Fruit fly (Drosophila melanogaster) whole organism, embryonic: Measurements from ENCODE around the gene CG10343.
A peak's percentile ranks its signal among the peaks of the same experiment; 100 is the strongest.

Experiments used
- CG11247 ChIP-seq: fragments of 200-800 bp; sonication (Bioruptor generic); IDR thresholded peaks from 2 replicates; pipeline ENCODE4 v1.3.6; 2022; ENCODE audit warnings: missing biosample characterization, missing genetic modification characterization
- CG11560 ChIP-seq: fragments of 200-800 bp; sonication (Bioruptor generic); IDR thresholded peaks from 3 replicates; pipeline ENCODE4 v1.3.6; 2022; ENCODE audit warnings: missing biosample characterization, missing genetic modification characterization
- CG11695 ChIP-seq: fragments of 200-800 bp; sonication (Bioruptor generic); IDR thresholded peaks from 3 replicates; pipeline ENCODE4 v1.3.6; 2022; ENCODE audit warnings: missing biosample characterization, missing genetic modification characterization
- CG11696 ChIP-seq: fragments of 200-800 bp; sonication (Bioruptor generic); IDR thresholded peaks from 2 replicates; pipeline ENCODE4 v1.3.6; 2022; ENCODE audit warnings: missing biosample characterization, missing genetic modification characterization
- CG13624 ChIP-seq: fragments of 200-800 bp; sonication (Bioruptor generic); optimal IDR thresholded peaks from 2 replicates; lab custom pipeline; 2016; ENCODE audit warnings: missing biosample characterization, missing genetic modification characterization
- CG14710 ChIP-seq: fragments of 200-800 bp; sonication (Bioruptor generic); optimal IDR thresholded peaks from 3 replicates; lab custom pipeline; 2019; ENCODE audit warnings: missing biosample characterization, mild to moderate bottlenecking, missing genetic modification characterization, moderate library complexity
- CG15269 ChIP-seq: fragments of 200-800 bp; sonication (Bioruptor generic); optimal IDR thresholded peaks from 2 replicates; lab custom pipeline; 2018; ENCODE audit warnings: missing biosample characterization, mild to moderate bottlenecking, missing genetic modification characterization, moderate library complexity
- CG16813 ChIP-seq: fragments of 200-800 bp; sonication (Bioruptor generic); IDR thresholded peaks from 3 replicates; pipeline ENCODE4 v1.3.6; 2022; ENCODE audit warnings: missing biosample characterization, missing genetic modification characterization; ENCODE audit not compliant: partially characterized antibody
- CG17912 ChIP-seq: fragments of 200-800 bp; sonication (Bioruptor generic); optimal IDR thresholded peaks from 2 replicates; lab custom pipeline; 2018; ENCODE audit warnings: missing biosample characterization, mild to moderate bottlenecking, missing genetic modification characterization
- CG2678 ChIP-seq: fragments of 200-800 bp; sonication (Bioruptor generic); optimal IDR thresholded peaks from 3 replicates; lab custom pipeline; 2019; ENCODE audit warnings: missing biosample characterization, mild to moderate bottlenecking, missing genetic modification characterization, moderate library complexity
- CG30020 ChIP-seq: fragments of 200-800 bp; optimal IDR thresholded peaks from 2 replicates; lab custom pipeline; 2019; ENCODE audit warnings: missing biosample characterization, mild to moderate bottlenecking, missing genetic modification characterization, moderate library complexity
- CG30403 ChIP-seq: fragments of 200-800 bp; sonication (Bioruptor generic); optimal IDR thresholded peaks from 3 replicates; lab custom pipeline; 2016; ENCODE audit warnings: missing biosample characterization, missing genetic modification characterization
- CG4360 ChIP-seq: fragments of 200-800 bp; sonication (Bioruptor generic); IDR thresholded peaks from 2 replicates; pipeline ENCODE4 v1.3.6; 2022; ENCODE audit warnings: missing biosample characterization, missing genetic modification characterization
- CG5180 ChIP-seq: fragments of 200-800 bp; sonication (Bioruptor generic); optimal IDR thresholded peaks from 3 replicates; lab custom pipeline; 2017; ENCODE audit warnings: missing biosample characterization, missing genetic modification characterization, mild to moderate bottlenecking, moderate library complexity, missing genetic modification reagents
- CG6175 ChIP-seq: fragments of 200-800 bp; sonication (Bioruptor generic); IDR thresholded peaks from 3 replicates; pipeline ENCODE4 v1.3.6; 2022; ENCODE audit warnings: missing biosample characterization, missing genetic modification characterization
- CG8765 ChIP-seq: fragments of 200-800 bp; sonication (Bioruptor generic); IDR thresholded peaks from 2 replicates; pipeline ENCODE4 v1.3.6; 2022; ENCODE audit warnings: missing biosample characterization, missing genetic modification characterization
- Fer1 ChIP-seq: fragments of 200-800 bp; sonication (Bioruptor generic); optimal IDR thresholded peaks from 2 replicates; lab custom pipeline; 2017; ENCODE audit warnings: missing biosample characterization, mild to moderate bottlenecking, missing genetic modification characterization
- Hr78 ChIP-seq, 2 experiments: fragments of 200-800 bp in 1 of 2; fragments of >200 bp in 1 of 2; sonication (Bioruptor generic) in 1 of 2; optimal IDR thresholded peaks; 2 replicates each; lab custom pipeline; 2017 to 2019; ENCODE audit warnings: missing biosample characterization in 2 of 2, missing genetic modification characterization in 2 of 2, mild to moderate bottlenecking in 1 of 2, moderate library complexity in 1 of 2
- MBD-R2 ChIP-seq: fragments of 200-800 bp; sonication (Bioruptor generic); IDR thresholded peaks from 2 replicates; pipeline ENCODE4 v1.3.6; 2022; ENCODE audit warnings: missing biosample characterization, missing genetic modification characterization
- Nf-YC ChIP-seq: fragments of 200-800 bp; optimal IDR thresholded peaks from 3 replicates; lab custom pipeline; 2019; ENCODE audit warnings: missing biosample characterization, mild to moderate bottlenecking, missing genetic modification characterization, moderate library complexity
- NfI ChIP-seq: fragments of 200-800 bp; sonication (Bioruptor generic); optimal IDR thresholded peaks from 3 replicates; lab custom pipeline; 2018; ENCODE audit warnings: missing biosample characterization, mild to moderate bottlenecking, missing genetic modification characterization, moderate library complexity
- Ravus ChIP-seq: fragments of 200-800 bp; sonication (Bioruptor generic); IDR thresholded peaks from 2 replicates; pipeline ENCODE4 v1.3.6; 2022; ENCODE audit warnings: missing biosample characterization, missing genetic modification characterization
- Rfx ChIP-seq: fragments of 200-800 bp; sonication (Bioruptor generic); IDR thresholded peaks from 2 replicates; pipeline ENCODE4 v1.3.6; 2022; ENCODE audit warnings: missing biosample characterization, missing genetic modification characterization
- ab ChIP-seq: fragments of 200-800 bp; sonication (Bioruptor generic); optimal IDR thresholded peaks from 2 replicates; lab custom pipeline; 2016; ENCODE audit warnings: missing biosample characterization, missing genetic modification characterization
- abd-A ChIP-seq: fragments of 200-800 bp; sonication (Bioruptor generic); optimal IDR thresholded peaks from 3 replicates; lab custom pipeline; 2019; ENCODE audit warnings: missing biosample characterization, mild to moderate bottlenecking, missing genetic modification characterization, moderate library complexity
- ato ChIP-seq: fragments of 200-800 bp; sonication (Bioruptor generic); IDR thresholded peaks from 2 replicates; pipeline ENCODE4 v1.3.6; 2022; ENCODE audit warnings: missing biosample characterization, missing genetic modification characterization; ENCODE audit not compliant: partially characterized antibody
- cato ChIP-seq: fragments of 200-800 bp; sonication (Bioruptor generic); optimal IDR thresholded peaks from 2 replicates; lab custom pipeline; 2016; ENCODE audit warnings: missing biosample characterization, missing genetic modification characterization, borderline replicate concordance
- cwo ChIP-seq: fragments of 200-800 bp; sonication (Bioruptor generic); optimal IDR thresholded peaks from 3 replicates; lab custom pipeline; 2017; ENCODE audit warnings: missing biosample characterization, missing genetic modification characterization, mild to moderate bottlenecking, moderate library complexity, missing genetic modification reagents
- danr ChIP-seq: fragments of 200-800 bp; sonication (Bioruptor generic); IDR thresholded peaks from 2 replicates; pipeline ENCODE4 v1.3.6; 2022; ENCODE audit warnings: missing biosample characterization, missing genetic modification characterization
- dpn ChIP-seq, 2 experiments: fragments of 200-800 bp; sonication (Bioruptor generic); optimal IDR thresholded peaks; 3 replicates each; lab custom pipeline; 2016; ENCODE audit warnings: missing biosample characterization in 2 of 2, missing genetic modification characterization in 2 of 2
- ems ChIP-seq: fragments of 200-800 bp; sonication (Bioruptor generic); optimal IDR thresholded peaks from 3 replicates; lab custom pipeline; 2016; ENCODE audit warnings: missing biosample characterization, missing genetic modification characterization
- en ChIP-seq: fragments of 200-800 bp; sonication (Bioruptor generic); optimal IDR thresholded peaks from 2 replicates; lab custom pipeline; 2016; ENCODE audit warnings: missing biosample characterization, missing genetic modification characterization
- esg ChIP-seq: fragments of 200-800 bp; sonication (Bioruptor generic); conservative IDR thresholded peaks from 2 replicates; pipeline ENCODE4 v1.3.6; 2022; ENCODE audit warnings: missing biosample characterization, missing genetic modification characterization
- gsb ChIP-seq: fragments of 200-800 bp; sonication (Bioruptor generic); IDR thresholded peaks from 2 replicates; pipeline ENCODE4 v1.3.6; 2022; ENCODE audit warnings: missing biosample characterization, missing genetic modification characterization
- gsb-n ChIP-seq: fragments of 200-800 bp; sonication (Bioruptor generic); optimal IDR thresholded peaks from 3 replicates; lab custom pipeline; 2018; ENCODE audit warnings: missing biosample characterization, mild to moderate bottlenecking, missing genetic modification characterization
- h ChIP-seq: fragments of >200 bp; optimal IDR thresholded peaks from 2 replicates; lab custom pipeline; 2017
- ham ChIP-seq: fragments of 200-800 bp; sonication (Bioruptor generic); IDR thresholded peaks from 2 replicates; pipeline ENCODE4 v1.3.6; 2022; ENCODE audit warnings: missing biosample characterization, missing genetic modification characterization
- insv ChIP-seq, 2 experiments: fragments of 200-800 bp; sonication (Bioruptor generic); optimal IDR thresholded peaks; 3 replicates each; lab custom pipeline; 2016 to 2018; ENCODE audit warnings: missing biosample characterization in 2 of 2, missing genetic modification characterization in 2 of 2
- mam ChIP-seq: fragments of 200-800 bp; sonication (Bioruptor generic); optimal IDR thresholded peaks from 3 replicates; lab custom pipeline; 2016; ENCODE audit warnings: missing biosample characterization, missing genetic modification characterization
- org-1 ChIP-seq: fragments of 200-800 bp; sonication (Bioruptor generic); optimal IDR thresholded peaks from 2 replicates; lab custom pipeline; 2017; ENCODE audit warnings: missing biosample characterization, missing genetic modification characterization
- pan ChIP-seq, 4 experiments: fragments of >200 bp in 3 of 4; fragments of 200-800 bp in 1 of 4; sonication (Bioruptor generic) in 1 of 4; optimal IDR thresholded peaks in 3 of 4; IDR thresholded peaks in 1 of 4; 2 replicates each; pipeline versions ENCODE4 v1.3.6 to Lab custom; 2017 to 2022; ENCODE audit warnings: missing biosample characterization in 2 of 4, missing genetic modification characterization in 2 of 4, mixed read lengths in 1 of 4
- repo ChIP-seq: fragments of 200-800 bp; sonication (Bioruptor generic); optimal IDR thresholded peaks from 2 replicates; lab custom pipeline; 2016; ENCODE audit warnings: missing biosample characterization, missing genetic modification characterization
- row ChIP-seq: fragments of 200-800 bp; sonication (Bioruptor generic); IDR thresholded peaks from 3 replicates; pipeline ENCODE4 v1.3.6; 2022; ENCODE audit warnings: missing biosample characterization, missing genetic modification characterization
- seq ChIP-seq: fragments of 200-800 bp; sonication (Bioruptor generic); IDR thresholded peaks from 2 replicates; pipeline ENCODE4 v1.3.6; 2022; ENCODE audit warnings: missing biosample characterization, missing genetic modification characterization
- shn ChIP-seq: fragments of 200-800 bp; sonication (Bioruptor generic); optimal IDR thresholded peaks from 3 replicates; lab custom pipeline; 2016; ENCODE audit warnings: missing biosample characterization, missing genetic modification characterization
- sr ChIP-seq: fragments of 200-800 bp; sonication (Bioruptor generic); IDR thresholded peaks from 3 replicates; pipeline ENCODE4 v1.3.6; 2022; ENCODE audit warnings: missing biosample characterization, missing genetic modification characterization
- ssp ChIP-seq: fragments of 200-800 bp; sonication (Bioruptor generic); IDR thresholded peaks from 2 replicates; pipeline ENCODE4 v1.3.6; 2022; ENCODE audit warnings: missing biosample characterization, missing genetic modification characterization
- sug ChIP-seq: fragments of 200-800 bp; optimal IDR thresholded peaks from 2 replicates; lab custom pipeline; 2019; ENCODE audit warnings: missing biosample characterization, mild to moderate bottlenecking, missing genetic modification characterization, moderate library complexity
- tgo ChIP-seq: fragments of 200-800 bp; sonication (Bioruptor generic); IDR thresholded peaks from 3 replicates; pipeline ENCODE4 v1.3.6; 2022; ENCODE audit warnings: missing biosample characterization, missing genetic modification characterization
- vnd ChIP-seq: fragments of 200-800 bp; sonication (Bioruptor generic); IDR thresholded peaks from 3 replicates; pipeline ENCODE4 v1.3.6; 2022; ENCODE audit warnings: missing biosample characterization, missing genetic modification characterization; ENCODE audit not compliant: partially characterized antibody

The CG10343 gene

DNA sequence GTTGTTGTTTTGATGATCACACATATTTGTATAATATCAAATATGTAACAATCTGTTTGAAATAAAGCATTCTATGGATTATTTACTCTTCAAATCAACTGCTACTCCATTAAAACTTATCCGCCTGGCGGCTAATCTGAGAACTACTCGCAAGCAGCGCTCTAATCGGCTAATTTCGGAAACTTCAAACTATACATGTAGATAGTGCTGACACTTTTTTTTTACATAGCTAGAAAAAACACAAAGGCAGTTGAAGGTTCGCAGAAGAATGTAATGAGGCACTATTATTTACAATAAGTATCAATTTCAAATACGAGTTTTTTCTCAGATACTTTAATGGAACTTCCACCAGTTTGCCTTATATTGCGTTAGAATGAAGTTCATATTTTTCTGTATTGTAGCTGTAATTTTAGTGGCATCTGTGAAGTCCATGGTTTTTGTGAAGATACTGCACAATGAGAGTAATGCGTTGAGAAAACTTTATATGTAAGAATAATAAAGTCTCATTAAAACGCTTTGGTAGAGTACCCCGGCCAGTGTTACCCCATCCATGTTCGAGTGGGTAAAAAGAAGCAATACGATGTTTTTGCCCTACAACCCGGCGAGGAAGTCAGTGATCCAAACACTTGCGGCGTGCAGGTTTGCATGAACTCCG is 37.2 kb upstream of the CG10343 start (continued):
- TF ChIP-seq abd-A (tag; lab: Kevin White, UChicago): no peak
- TF ChIP-seq gsb: no peak
- TF ChIP-seq cato: no peak
- 0 out of 3 replicates have a peak, but pooled peaks have one; percentile 25 for TF ChIP-seq vnd (GFP tag; lab: Robert Waterston, UW)
- TF ChIP-seq CG4360 (GFP tag; lab: Robert Waterston, UW): no peak
- peak; percentile 45 for TF ChIP-seq ssp (GFP tag; lab: Robert Waterston, UW)
- TF ChIP-seq ems: peak; percentile 31
- TF ChIP-seq tgo: peak; percentile 50
- TF ChIP-seq CG14710 (tag; lab: Kevin White, UChicago): peak; percentile 92
- TF ChIP-seq insv (GFP tag; optimal IDR thresholded peaks at IDR 0.05; lab: Kevin White, UChicago): peak in 1 of 2 experiments; percentile 39
- peak; percentile 48 for TF ChIP-seq mam (GFP tag; lab: Kevin White, UChicago)
- TF ChIP-seq gsb-n (tag; lab: Kevin White, UChicago): no peak
- TF ChIP-seq pan (optimal IDR thresholded peaks at IDR 0.05; lab: Kevin White, UChicago): no peak
- no peak for TF ChIP-seq pan (GFP tag; optimal IDR thresholded peaks at IDR 0.05 in 1 of 2, IDR thresholded peaks at IDR 0.05 in 1 of 2)
- TF ChIP-seq CG30403 (GFP tag; lab: Kevin White, UChicago): peak; percentile 60
- TF ChIP-seq row (GFP tag; lab: Robert Waterston, UW): peak; percentile 52
- no peak for TF ChIP-seq ato (GFP tag; lab: Robert Waterston, UW)
- TF ChIP-seq ham (GFP tag; lab: Robert Waterston, UW): no peak
- TF ChIP-seq sr (GFP tag; lab: Robert Waterston, UW): no peak
- peak; percentile 80 for TF ChIP-seq Rfx (GFP tag; lab: Robert Waterston, UW)
- TF ChIP-seq ab: no peak
- TF ChIP-seq danr: no peak
- no peak for TF ChIP-seq CG6175 (GFP tag; lab: Robert Waterston, UW)
- TF ChIP-seq Ravus (GFP tag; lab: Robert Waterston, UW): no peak
- no peak for TF ChIP-seq CG17912 (GFP tag; lab: Kevin White, UChicago)
- no peak for TF ChIP-seq Nf-YC (tag; lab: Kevin White, UChicago)
- no peak for TF ChIP-seq org-1 (GFP tag; lab: Kevin White, UChicago)
- TF ChIP-seq CG2678 (tag; lab: Kevin White, UChicago): no peak
- TF ChIP-seq CG13624: peak; percentile 64
- TF ChIP-seq CG8765 (GFP tag; lab: Robert Waterston, UW): no peak
- no peak for TF ChIP-seq h
- peak; percentile 57 for TF ChIP-seq NfI
- TF ChIP-seq CG15269 (tag; lab: Kevin White, UChicago): no peak
- TF ChIP-seq CG30020 (tag; lab: Kevin White, UChicago): no peak
- no peak for TF ChIP-seq CG5180 (GFP tag; lab: Kevin White, UChicago)
- no peak for TF ChIP-seq sug (tag; lab: Kevin White, UChicago)
- TF ChIP-seq CG16813 (GFP tag; lab: Robert Waterston, UW): peak; percentile 57; the same call in 2 of the 3 replicates
- TF ChIP-seq Fer1: no peak
- TF ChIP-seq seq (GFP tag; lab: Robert Waterston, UW): no peak
- peak; percentile 52 for TF ChIP-seq MBD-R2 (GFP tag; lab: Robert Waterston, UW)
- TF ChIP-seq CG11247: peak; percentile 82
- TF ChIP-seq CG11560 (tag; lab: Robert Waterston, UW): no peak
- no peak for TF ChIP-seq cwo
- TF ChIP-seq CG11696 (GFP tag; lab: Robert Waterston, UW): 0 out of 2 replicates have a peak, but pooled peaks have one; percentile 13
- TF ChIP-seq repo (GFP tag; lab: Kevin White, UChicago): peak; percentile 45
- peak; percentile 45 to 57 for TF ChIP-seq dpn (GFP tag; optimal IDR thresholded peaks at IDR 0.05; lab: Kevin White, UChicago)
- no peak for TF ChIP-seq esg (GFP tag; lab: Robert Waterston, UW)
- no peak for TF ChIP-seq CG11695 (GFP tag; lab: Robert Waterston, UW)
- TF ChIP-seq Hr78 (GFP tag; optimal IDR thresholded peaks at IDR 0.05; lab: Kevin White, UChicago): no peak
- peak; percentile 5 for TF ChIP-seq en (GFP tag; lab: Kevin White, UChicago)
- peak; percentile 38 for TF ChIP-seq shn (GFP tag; lab: Kevin White, UChicago)
